Worm (Caenorhabditis elegans): ENCODE measurements around the gene C46G7.2.

- no peak for TF ChIP-seq skn-1 (tag; optimal IDR thresholded peaks at IDR 0.05)
- no peak for TF ChIP-seq R02D3.7 (tag; optimal IDR thresholded peaks at IDR 0.05)
- no peak for TF ChIP-seq nhr-77 (tag; optimal IDR thresholded peaks at IDR 0.05)
- no peak for TF ChIP-seq lin-11 (tag; optimal IDR thresholded peaks at IDR 0.05)
- no peak for TF ChIP-seq mdl-1 (tag; optimal IDR thresholded peaks at IDR 0.05)
- TF ChIP-seq nhr-23 (tag; optimal IDR thresholded peaks at IDR 0.05), result no peak
- no peak for TF ChIP-seq nhr-6 (tag; optimal IDR thresholded peaks at IDR 0.05)
- no peak for TF ChIP-seq ztf-4 (tag; optimal IDR thresholded peaks at IDR 0.05)
- TF ChIP-seq C34F6.9 (tag; optimal IDR thresholded peaks at IDR 0.05), result peak; percentile 8
- TF ChIP-seq fos-1 (tag; optimal IDR thresholded peaks at IDR 0.05), result no peak
Measured at ce11 chrIV:6013853-6014252, 1.1 kb upstream of the C46G7.2 start.
